Worm (Caenorhabditis elegans) whole organism, mixed stage, embryonic: ENCODE measurements around the gene C07E3.8.

Experiments used
- M03D4.4 ChIP-seq: sonication (generic microtip); optimal IDR thresholded peaks from 2 replicates; lab custom pipeline; 2017; ENCODE audit warnings: mild to moderate bottlenecking, missing genetic modification characterization, missing compliant biosample characterization
- bed-3 ChIP-seq: fragments of 200-800 bp; sonication (Bioruptor generic); optimal IDR thresholded peaks from 3 replicates; lab custom pipeline; 2018; ENCODE audit warnings: mild to moderate bottlenecking, missing genetic modification characterization, moderate library complexity, missing compliant biosample characterization
- blmp-1 ChIP-seq: fragments of 150-350 bp; optimal IDR thresholded peaks from 2 replicates; lab custom pipeline; 2014; ENCODE audit warnings: missing biosample characterization, missing genetic modification characterization
- ceh-39 ChIP-seq: fragments of 150-350 bp; optimal IDR thresholded peaks from 2 replicates; lab custom pipeline; 2014; ENCODE audit warnings: missing biosample characterization, missing genetic modification characterization
- ceh-43 ChIP-seq: fragments of 200-800 bp; sonication (Bioruptor generic); optimal IDR thresholded peaks from 2 replicates; lab custom pipeline; 2018; ENCODE audit warnings: mild to moderate bottlenecking, missing genetic modification characterization, moderate library complexity, missing compliant biosample characterization
- ces-1 ChIP-seq: fragments of 150-350 bp; optimal IDR thresholded peaks from 2 replicates; lab custom pipeline; 2014; ENCODE audit warnings: missing biosample characterization, missing genetic modification reagents, missing genetic modification characterization
- cnd-1 ChIP-seq: fragments of 200-800 bp; sonication (Bioruptor generic); optimal IDR thresholded peaks from 2 replicates; lab custom pipeline; 2018; ENCODE audit warnings: mild to moderate bottlenecking, missing genetic modification characterization, missing compliant biosample characterization
- drap-1 ChIP-seq: fragments of 200-800 bp; sonication (Bioruptor generic); optimal IDR thresholded peaks from 3 replicates; lab custom pipeline; 2018; ENCODE audit warnings: mild to moderate bottlenecking, missing genetic modification characterization, missing compliant biosample characterization
- elt-1 ChIP-seq: sonication (generic microtip); optimal IDR thresholded peaks from 2 replicates; lab custom pipeline; 2017; ENCODE audit warnings: missing genetic modification characterization, mild to moderate bottlenecking, missing compliant biosample characterization, antibody characterized with exemption, moderate library complexity, borderline replicate concordance; ENCODE audit not compliant: insufficient read depth
- elt-3 ChIP-seq: fragments of 150-350 bp; optimal IDR thresholded peaks from 2 replicates; lab custom pipeline; 2014; ENCODE audit warnings: missing biosample characterization, missing genetic modification characterization
- flh-1 ChIP-seq: fragments of 200-800 bp; sonication (Bioruptor generic); optimal IDR thresholded peaks from 2 replicates; lab custom pipeline; 2018; ENCODE audit warnings: mild to moderate bottlenecking, missing genetic modification characterization, moderate library complexity, missing compliant biosample characterization
- ham-2 ChIP-seq: fragments of 200-800 bp; sonication (Bioruptor generic); optimal IDR thresholded peaks from 2 replicates; lab custom pipeline; 2018; ENCODE audit warnings: mild to moderate bottlenecking, missing genetic modification characterization, missing compliant biosample characterization
- lin-13 ChIP-seq: fragments of 150-350 bp; optimal IDR thresholded peaks from 2 replicates; lab custom pipeline; 2014; ENCODE audit warnings: missing biosample characterization, missing genetic modification characterization
- lin-32 ChIP-seq: fragments of 200-800 bp; sonication (Bioruptor generic); optimal IDR thresholded peaks from 2 replicates; lab custom pipeline; 2018; ENCODE audit warnings: mild to moderate bottlenecking, missing genetic modification characterization, missing compliant biosample characterization
- lsy-2 ChIP-seq: fragments of 150-350 bp; optimal IDR thresholded peaks from 2 replicates; lab custom pipeline; 2014; ENCODE audit warnings: missing biosample characterization, missing genetic modification characterization
- mab-5 ChIP-seq: fragments of 150-350 bp; optimal IDR thresholded peaks from 2 replicates; lab custom pipeline; 2014; ENCODE audit warnings: missing biosample characterization, missing genetic modification characterization
- mep-1 ChIP-seq: fragments of 150-350 bp; optimal IDR thresholded peaks from 2 replicates; lab custom pipeline; 2017; ENCODE audit warnings: missing biosample characterization, missing genetic modification reagents, missing genetic modification characterization, inconsistent platforms
- nhr-12 ChIP-seq: fragments of 150-350 bp; optimal IDR thresholded peaks from 2 replicates; lab custom pipeline; 2014; ENCODE audit warnings: missing biosample characterization, missing genetic modification characterization
- nhr-2 ChIP-seq: fragments of 150-350 bp; optimal IDR thresholded peaks from 2 replicates; lab custom pipeline; 2014; ENCODE audit warnings: missing biosample characterization, missing genetic modification characterization
- nhr-237 ChIP-seq: fragments of 150-350 bp; optimal IDR thresholded peaks from 2 replicates; lab custom pipeline; 2014; ENCODE audit warnings: missing biosample characterization, missing genetic modification characterization
- nhr-28 ChIP-seq: fragments of 150-350 bp; optimal IDR thresholded peaks from 2 replicates; lab custom pipeline; 2014; ENCODE audit warnings: missing biosample characterization, missing genetic modification characterization
- nhr-76 ChIP-seq: sonication (generic microtip); optimal IDR thresholded peaks from 2 replicates; lab custom pipeline; 2017; ENCODE audit warnings: missing biosample characterization, missing genetic modification characterization
- sem-2 ChIP-seq: fragments of 200-800 bp; sonication (Bioruptor generic); optimal IDR thresholded peaks from 2 replicates; lab custom pipeline; 2018; ENCODE audit warnings: mild to moderate bottlenecking, missing genetic modification characterization, missing compliant biosample characterization
- sptf-1 ChIP-seq: sonication (generic microtip); optimal IDR thresholded peaks from 2 replicates; lab custom pipeline; 2017; ENCODE audit warnings: mild to moderate bottlenecking, missing genetic modification characterization, moderate library complexity, missing compliant biosample characterization
- tbx-8 ChIP-seq: fragments of 200-800 bp; sonication (Bioruptor generic); optimal IDR thresholded peaks from 2 replicates; lab custom pipeline; 2018; ENCODE audit warnings: mild to moderate bottlenecking, missing genetic modification characterization, moderate library complexity, missing compliant biosample characterization
- unc-120 ChIP-seq: sonication (generic microtip); optimal IDR thresholded peaks from 2 replicates; lab custom pipeline; 2017; ENCODE audit warnings: missing genetic modification characterization, missing compliant biosample characterization; ENCODE audit not compliant: poor library complexity, severe bottlenecking
- unc-39 ChIP-seq: fragments of 150-350 bp; optimal IDR thresholded peaks from 2 replicates; lab custom pipeline; 2014; ENCODE audit warnings: missing biosample characterization, missing genetic modification characterization
- unc-62 ChIP-seq: fragments of 150-350 bp; optimal IDR thresholded peaks from 2 replicates; lab custom pipeline; 2014; ENCODE audit warnings: missing biosample characterization, missing genetic modification reagents, missing genetic modification characterization
- zip-8 ChIP-seq: fragments of 150-350 bp; optimal IDR thresholded peaks from 2 replicates; lab custom pipeline; 2014; ENCODE audit warnings: missing biosample characterization, missing genetic modification characterization

C07E3.8 gene

DNA sequence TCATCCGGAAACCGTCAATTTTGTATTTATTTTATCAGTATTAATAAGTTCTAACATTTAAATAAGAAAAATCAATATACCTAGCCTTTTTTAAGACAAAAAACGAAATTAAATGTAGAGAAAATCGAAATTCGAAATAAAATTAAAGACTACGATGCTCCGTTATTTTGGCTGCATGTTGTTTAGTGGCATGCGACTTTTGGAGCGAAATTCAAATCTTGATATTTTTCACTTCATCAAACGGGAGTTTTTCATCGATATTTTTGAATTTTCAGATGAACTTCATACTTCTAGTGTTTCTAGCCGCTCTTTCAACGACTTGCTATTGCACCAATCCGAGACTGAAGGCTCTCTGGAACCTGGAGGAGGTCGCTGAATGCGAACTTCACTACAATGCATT, 1.6 kb upstream of the C07E3.8 start, which contains the start of gene C07E3.9:
TSS of gene C07E3.9 (plus strand) at position 270 of the 400 bp plus-strand sequence.
- peak; percentile 87 for TF ChIP-seq ces-1 (GFP tag; lab: Kevin White, UChicago)
- peak; percentile 40 for TF ChIP-seq nhr-237 (tag; lab: Kevin White, UChicago)
- TF ChIP-seq sptf-1 = no peak
- no peak for TF ChIP-seq blmp-1
- no peak for TF ChIP-seq mep-1 (tag; lab: Kevin White, UChicago)
- peak; percentile 56 for TF ChIP-seq lsy-2 (tag; lab: Kevin White, UChicago)
- TF ChIP-seq elt-1 (tag; lab: Kevin White, UChicago) = no peak

ce11 chrII:10357468-10358007, 5.5 kb downstream of the C07E3.8 start, which contains the start of gene C07E3.3:
C07E3.3 (minus strand) TSS chrII:10357518.
- TF ChIP-seq drap-1 = no peak
- TF ChIP-seq ceh-43 (GFP tag; lab: Kevin White, UChicago) = no peak
- no peak for TF ChIP-seq ham-2 (GFP tag; lab: Kevin White, UChicago)
- no peak for TF ChIP-seq nhr-237 (tag; lab: Kevin White, UChicago)
- no peak for TF ChIP-seq lin-32
- TF ChIP-seq bed-3 (GFP tag; lab: Kevin White, UChicago) = no peak
- TF ChIP-seq nhr-28 = no peak
- no peak for TF ChIP-seq zip-8
- TF ChIP-seq tbx-8 (GFP tag; lab: Kevin White, UChicago) = no peak
- no peak for TF ChIP-seq nhr-76
- TF ChIP-seq blmp-1 = no peak
- TF ChIP-seq nhr-2 (tag; lab: Kevin White, UChicago) = no peak
- no peak for TF ChIP-seq sptf-1
- no peak for TF ChIP-seq ceh-39 (tag; lab: Kevin White, UChicago)
- no peak for TF ChIP-seq mab-5 (tag; lab: Kevin White, UChicago)
- no peak for TF ChIP-seq lin-13 (tag; lab: Kevin White, UChicago)

DNA sequence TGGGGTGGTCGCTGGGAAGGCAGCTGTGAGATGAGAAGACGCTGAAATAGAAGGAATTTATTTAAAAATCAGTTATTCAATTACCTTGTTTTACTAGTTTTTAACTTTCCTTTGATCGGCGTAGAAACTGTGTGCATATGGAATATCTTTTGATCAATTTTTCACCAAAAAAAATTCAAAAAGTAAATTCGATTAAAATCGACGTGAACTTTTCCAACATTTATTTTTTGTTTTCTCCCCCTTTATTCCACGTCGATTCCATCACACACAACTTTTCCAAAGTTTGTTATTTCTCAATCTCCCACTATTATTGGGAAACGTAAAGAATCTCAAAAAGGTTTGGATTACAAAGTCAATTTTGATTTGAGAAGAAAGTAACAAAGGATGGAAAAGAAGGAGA, 8.4 kb downstream of the C07E3.8 start, which contains the start of gene C07E3.4:
TSS of gene C07E3.4 (plus strand) at position 301 of the 400 bp plus-strand sequence.
- TF ChIP-seq unc-120 (tag; lab: Kevin White, UChicago) (no peak), ham-2 (GFP tag; lab: Kevin White, UChicago) (no peak), ceh-43 (GFP tag; lab: Kevin White, UChicago) (no peak), cnd-1 (no peak), nhr-237 (tag; lab: Kevin White, UChicago) (no peak), mep-1 (tag; lab: Kevin White, UChicago) (no peak), unc-62 (GFP tag; lab: Kevin White, UChicago) (no peak), unc-39 (tag; lab: Kevin White, UChicago) (no peak), lsy-2 (tag; lab: Kevin White, UChicago) (no peak), sem-2 (GFP tag; lab: Kevin White, UChicago) (no peak), bed-3 (GFP tag; lab: Kevin White, UChicago) (no peak), M03D4.4 (tag; lab: Kevin White, UChicago) (no peak), tbx-8 (GFP tag; lab: Kevin White, UChicago) (no peak), flh-1 (no peak), nhr-12 (tag; lab: Kevin White, UChicago) (no peak)

ce11 chrII:10367202-10367601, 15.1 kb downstream of the C07E3.8 start, which contains the start of gene ceh-57:
ceh-57 (minus strand) TSS chrII:10367296.
- TF ChIP-seq elt-3 (tag; lab: Kevin White, UChicago) (no peak), unc-62 (GFP tag; lab: Kevin White, UChicago) (no peak)

- peak; percentile 53 for TF ChIP-seq ceh-43 (GFP tag; lab: Kevin White, UChicago)
- peak; percentile 98 for TF ChIP-seq ces-1 (GFP tag; lab: Kevin White, UChicago)
- TF ChIP-seq sem-2 (GFP tag; lab: Kevin White, UChicago) = no peak
- TF ChIP-seq, all 35 proteins: peak for 2
Measured at ce11 chrII:10369547-10370028, 17.5 kb downstream of the C07E3.8 start, which contains the start of gene ceh-58. ceh-58 (minus strand) TSS chrII:10369597.
